Worm (Caenorhabditis elegans): ENCODE data around the gene htp-1.

htp-1 gene

ce11 chrIV:5411641-5412337 lies 20.4 kb upstream of the htp-1 start, which contains the start of gene ZK616.8:
ZK616.8 (minus strand) TSS chrIV:5412193.
- TF ChIP-seq ceh-28 (tag; optimal IDR thresholded peaks at IDR 0.05) = peak; percentile 85
- no peak for TF ChIP-seq nhr-28 (tag; optimal IDR thresholded peaks at IDR 0.05)

- TF ChIP-seq ZK337.2 (GFP tag; IDR thresholded peaks at IDR 0.05) = no peak
These were observed 19.8 kb upstream of the htp-1 start, which contains the start of gene ZK616.65 for ce11 chrIV:5411120-5411519. ZK616.65 (minus strand) TSS chrIV:5411220.

ce11 chrIV:5409112-5409511 lies 17.8 kb upstream of the htp-1 start:
- TF ChIP-seq unc-62 (GFP tag; optimal IDR thresholded peaks at IDR 0.05 in 1 of 2) (peak in 1 of 2 experiments; percentile 95), unc-62 (tag; optimal IDR thresholded peaks at IDR 0.05) (no peak), jun-1 (tag; optimal IDR thresholded peaks at IDR 0.05) (no peak), hif-1 (tag; optimal IDR thresholded peaks at IDR 0.05) (no peak), aha-1 (tag) (no peak), nhr-77 (tag; optimal IDR thresholded peaks at IDR 0.05) (no peak), lir-3 (tag; optimal IDR thresholded peaks at IDR 0.05) (no peak), aly-2 (tag; optimal IDR thresholded peaks at IDR 0.05) (no peak), dpl-1 (GFP tag; optimal IDR thresholded peaks at IDR 0.05) (no peak)

DNA sequence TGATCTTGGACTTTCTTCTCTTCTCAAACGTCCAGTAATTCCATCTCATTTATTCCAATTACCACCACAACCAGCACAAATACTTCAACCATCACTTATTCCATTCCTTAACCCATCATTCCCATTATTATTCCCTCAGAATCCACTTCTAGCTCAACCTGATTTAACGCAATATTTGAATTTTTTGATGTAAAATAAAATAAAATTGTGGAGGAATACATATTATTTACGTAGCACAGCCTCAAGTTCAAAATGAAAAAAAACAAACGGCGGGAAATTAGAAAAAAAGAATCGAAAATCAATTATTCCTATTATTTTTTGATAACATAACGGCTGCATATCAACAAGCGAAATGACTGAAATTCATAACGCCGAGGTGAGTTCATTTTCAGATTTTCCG lies 14.0 kb upstream of the htp-1 start, which contains the start of gene ZK616.61:
Gene ZK616.61, plus strand, starts transcription at position 301 of the 400 bp plus-strand sequence.
- TF ChIP-seq F44E2.7 (GFP tag; IDR thresholded peaks at IDR 0.05) (no peak), dmd-8 (GFP tag; IDR thresholded peaks at IDR 0.05) (no peak), tra-1 (GFP tag; IDR thresholded peaks at IDR 0.05) (no peak), mdl-1 (tag; optimal IDR thresholded peaks at IDR 0.05) (no peak), spr-1 (tag; optimal IDR thresholded peaks at IDR 0.05) (no peak), nhr-42 (GFP tag; IDR thresholded peaks at IDR 0.05) (no peak), zfp-2 (tag; optimal IDR thresholded peaks at IDR 0.05) (no peak), tag-97 (GFP tag; IDR thresholded peaks at IDR 0.05) (no peak), lin-38 (GFP tag; IDR thresholded peaks at IDR 0.05) (no peak), ctbp-1 (GFP tag; IDR thresholded peaks at IDR 0.05) (no peak), rbr-2 (tag; optimal IDR thresholded peaks at IDR 0.05) (no peak), F37D6.2 (tag; optimal IDR thresholded peaks at IDR 0.05) (no peak), daf-8 (GFP tag; IDR thresholded peaks at IDR 0.05) (no peak), hlh-11 (tag; optimal IDR thresholded peaks at IDR 0.05) (no peak), cey-2 (tag; optimal IDR thresholded peaks at IDR 0.05; ENCODE audit: borderline replicate concordance, insufficient read depth) (no peak), F26F4.8 (GFP tag; conservative IDR thresholded peaks at IDR 0.05) (no peak), fos-1 (tag; optimal IDR thresholded peaks at IDR 0.05) (no peak), dve-1 (tag; optimal IDR thresholded peaks at IDR 0.05; ENCODE audit: insufficient read depth) (no peak), nhr-111 (GFP tag; optimal IDR thresholded peaks at IDR 0.05) (no peak)

DNA sequence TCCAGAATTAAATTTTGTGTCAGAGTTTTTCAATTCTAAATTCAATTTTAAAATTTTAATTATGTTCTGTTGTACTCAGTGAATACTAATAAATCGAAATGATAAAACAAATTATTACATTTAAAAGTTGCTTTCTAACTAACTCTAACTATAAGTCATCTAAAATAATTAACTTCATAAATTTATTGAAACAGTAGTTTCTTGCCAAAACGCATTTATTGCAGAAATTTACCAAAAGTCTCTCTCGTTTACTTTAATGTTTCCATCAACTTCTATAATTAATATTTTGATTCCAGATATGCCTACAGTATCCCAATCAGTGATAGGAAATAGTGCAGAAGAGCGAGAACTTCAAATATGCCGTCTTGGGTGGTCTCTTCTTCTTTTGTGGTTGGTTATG lies 9.3 kb upstream of the htp-1 start, which contains the start of gene ZK616.1:
Gene ZK616.1, plus strand, starts transcription at position 301 of the 400 bp plus-strand sequence.
- TF ChIP-seq F10B5.3 (tag; optimal IDR thresholded peaks at IDR 0.05) (no peak), unc-62 (GFP tag; optimal IDR thresholded peaks at IDR 0.05 in 1 of 2) (peak in 1 of 2 experiments; percentile 16), unc-62 (tag; optimal IDR thresholded peaks at IDR 0.05) (no peak), zag-1 (tag; optimal IDR thresholded peaks at IDR 0.05) (no peak), nhr-11 (tag; optimal IDR thresholded peaks at IDR 0.05) (no peak), ceh-32 (tag; optimal IDR thresholded peaks at IDR 0.05; ENCODE audit: poor library complexity) (no peak)

All from whole organism, L4 larva.